Fruit fly (Drosophila melanogaster) whole organism, embryonic: ENCODE measurements around the gene DnaJ-H.

ENCODE experiments used
- Ada2b ChIP-seq: fragments of 200-800 bp; sonication (Bioruptor generic); IDR thresholded peaks from 2 replicates; pipeline ENCODE4 v1.3.6; 2022; ENCODE audit warnings: missing biosample characterization, missing genetic modification characterization
- Atf6 ChIP-seq: fragments of 200-800 bp; sonication (Bioruptor generic); IDR thresholded peaks from 2 replicates; pipeline ENCODE4 v1.3.6; 2022; ENCODE audit warnings: missing biosample characterization, missing genetic modification characterization
- B-H1 ChIP-seq: fragments of 200-800 bp; sonication (Bioruptor generic); IDR thresholded peaks from 3 replicates; pipeline ENCODE4 v1.3.6; 2022; ENCODE audit warnings: missing biosample characterization, missing genetic modification characterization
- Bdp1 ChIP-seq: fragments of 200-800 bp; sonication (Bioruptor generic); optimal IDR thresholded peaks from 3 replicates; lab custom pipeline; 2016; ENCODE audit warnings: missing biosample characterization, missing genetic modification characterization
- CG12391 ChIP-seq: fragments of 200-800 bp; sonication (Bioruptor generic); optimal IDR thresholded peaks from 3 replicates; lab custom pipeline; 2018; ENCODE audit warnings: missing biosample characterization, mild to moderate bottlenecking, missing genetic modification characterization, moderate library complexity
- CG15073 ChIP-seq: fragments of 200-800 bp; sonication (Bioruptor generic); optimal IDR thresholded peaks from 2 replicates; lab custom pipeline; 2016; ENCODE audit warnings: missing biosample characterization, missing genetic modification characterization
- CG15269 ChIP-seq: fragments of 200-800 bp; sonication (Bioruptor generic); optimal IDR thresholded peaks from 2 replicates; lab custom pipeline; 2018; ENCODE audit warnings: missing biosample characterization, mild to moderate bottlenecking, missing genetic modification characterization, moderate library complexity
- CG17328 ChIP-seq: fragments of 200-800 bp; sonication (Bioruptor generic); IDR thresholded peaks from 2 replicates; pipeline ENCODE4 v1.3.6; 2022; ENCODE audit warnings: missing biosample characterization, missing genetic modification characterization
- CG18619 ChIP-seq: fragments of 200-800 bp; sonication (Bioruptor generic); optimal IDR thresholded peaks from 3 replicates; lab custom pipeline; 2017; ENCODE audit warnings: missing biosample characterization, mild to moderate bottlenecking, missing genetic modification characterization
- CG31365 ChIP-seq: fragments of 200-800 bp; sonication (Bioruptor generic); optimal IDR thresholded peaks from 2 replicates; lab custom pipeline; 2018; ENCODE audit warnings: missing biosample characterization, mild to moderate bottlenecking, missing genetic modification characterization
- CG32772 ChIP-seq: fragments of 200-800 bp; sonication (Bioruptor generic); IDR thresholded peaks from 2 replicates; pipeline ENCODE4 v1.3.6; 2022; ENCODE audit warnings: missing biosample characterization, missing genetic modification characterization
- CG4707 ChIP-seq: fragments of 200-800 bp; sonication (Bioruptor generic); optimal IDR thresholded peaks from 2 replicates; lab custom pipeline; 2018; ENCODE audit warnings: missing biosample characterization, mild to moderate bottlenecking, missing genetic modification characterization, moderate library complexity
- CG6175 ChIP-seq: fragments of 200-800 bp; sonication (Bioruptor generic); IDR thresholded peaks from 3 replicates; pipeline ENCODE4 v1.3.6; 2022; ENCODE audit warnings: missing biosample characterization, missing genetic modification characterization
- CG6854 ChIP-seq: fragments of 200-800 bp; sonication (Bioruptor generic); optimal IDR thresholded peaks from 3 replicates; lab custom pipeline; 2017; ENCODE audit warnings: missing biosample characterization, mild to moderate bottlenecking, missing genetic modification characterization
- CG8290 ChIP-seq, 3 experiments: fragments of 200-800 bp; sonication (Bioruptor generic); optimal IDR thresholded peaks; 2 replicates each; lab custom pipeline; 2016 to 2019; ENCODE audit warnings: missing biosample characterization in 3 of 3, missing genetic modification characterization in 3 of 3, mild to moderate bottlenecking in 2 of 3, moderate library complexity in 1 of 3
- CG8478 ChIP-seq: fragments of >200 bp; optimal IDR thresholded peaks from 2 replicates; lab custom pipeline; 2018
- CoRest ChIP-seq: fragments of 200-800 bp; sonication (Bioruptor generic); optimal IDR thresholded peaks from 3 replicates; lab custom pipeline; 2018; ENCODE audit warnings: missing biosample characterization, mild to moderate bottlenecking, missing genetic modification characterization, moderate library complexity
- D ChIP-seq, 2 experiments: fragments of 200-800 bp in 1 of 2; fragments of >200 bp in 1 of 2; sonication (Bioruptor generic) in 1 of 2; optimal IDR thresholded peaks; 2 replicates in 1 of 2; 3 replicates in 1 of 2; lab custom pipeline; 2017; ENCODE audit warnings: mild to moderate bottlenecking in 1 of 2, missing biosample characterization in 1 of 2, missing genetic modification characterization in 1 of 2, missing genetic modification reagents in 1 of 2
- Dad ChIP-seq: fragments of 200-800 bp; sonication (Bioruptor generic); optimal IDR thresholded peaks from 3 replicates; lab custom pipeline; 2016; ENCODE audit warnings: missing biosample characterization, missing genetic modification characterization
- Doc2 ChIP-seq: fragments of 200-800 bp; sonication (Bioruptor generic); IDR thresholded peaks from 2 replicates; pipeline ENCODE4 v1.3.6; 2022; ENCODE audit warnings: missing biosample characterization, missing genetic modification characterization
- Doc3 ChIP-seq: fragments of 200-800 bp; sonication (Bioruptor generic); IDR thresholded peaks from 3 replicates; pipeline ENCODE4 v1.3.6; 2022; ENCODE audit warnings: missing biosample characterization, missing genetic modification characterization; ENCODE audit not compliant: partially characterized antibody
- Fer2 ChIP-seq: fragments of 200-800 bp; sonication (Bioruptor generic); optimal IDR thresholded peaks from 2 replicates; lab custom pipeline; 2018; ENCODE audit warnings: missing biosample characterization, mild to moderate bottlenecking, missing genetic modification characterization, moderate library complexity
- Gsc ChIP-seq: fragments of 200-800 bp; sonication (Bioruptor generic); IDR thresholded peaks from 2 replicates; pipeline ENCODE4 v1.3.6; 2022; ENCODE audit warnings: missing biosample characterization, missing genetic modification characterization
- HmgZ ChIP-seq: fragments of 200-800 bp; sonication (Bioruptor generic); optimal IDR thresholded peaks from 2 replicates; lab custom pipeline; 2018; ENCODE audit warnings: missing biosample characterization, mild to moderate bottlenecking, missing genetic modification characterization
- ac ChIP-seq: fragments of 200-800 bp; sonication (Bioruptor generic); optimal IDR thresholded peaks from 3 replicates; lab custom pipeline; 2017; ENCODE audit warnings: missing biosample characterization, mild to moderate bottlenecking, missing genetic modification characterization
- ara ChIP-seq: fragments of 200-800 bp; sonication (Bioruptor generic); IDR thresholded peaks from 2 replicates; pipeline ENCODE4 v1.3.6; 2022; ENCODE audit warnings: missing biosample characterization, missing genetic modification characterization
- cas ChIP-seq: fragments of 200-800 bp; sonication (Bioruptor generic); IDR thresholded peaks from 2 replicates; pipeline ENCODE4 v1.3.6; 2022; ENCODE audit warnings: missing biosample characterization, missing genetic modification characterization
- caup ChIP-seq: fragments of 200-800 bp; sonication (Bioruptor generic); optimal IDR thresholded peaks from 3 replicates; lab custom pipeline; 2017; ENCODE audit warnings: missing biosample characterization, mild to moderate bottlenecking, missing genetic modification characterization, moderate library complexity; ENCODE audit not compliant: severe bottlenecking
- danr ChIP-seq: fragments of 200-800 bp; sonication (Bioruptor generic); IDR thresholded peaks from 2 replicates; pipeline ENCODE4 v1.3.6; 2022; ENCODE audit warnings: missing biosample characterization, missing genetic modification characterization
- dysf ChIP-seq: fragments of 200-800 bp; sonication (Bioruptor generic); IDR thresholded peaks from 3 replicates; pipeline ENCODE4 v1.3.6; 2022; ENCODE audit warnings: missing biosample characterization, missing genetic modification characterization
- fd64A ChIP-seq: fragments of 200-800 bp; sonication (Bioruptor generic); optimal IDR thresholded peaks from 3 replicates; lab custom pipeline; 2018; ENCODE audit warnings: missing biosample characterization, mild to moderate bottlenecking, missing genetic modification characterization
- fru ChIP-seq: fragments of >200 bp; optimal IDR thresholded peaks from 2 replicates; lab custom pipeline; 2017
- grn ChIP-seq: fragments of 200-800 bp; sonication (Bioruptor generic); optimal IDR thresholded peaks from 3 replicates; lab custom pipeline; 2017; ENCODE audit warnings: missing biosample characterization, missing genetic modification characterization
- her ChIP-seq: fragments of 200-800 bp; sonication (Bioruptor generic); optimal IDR thresholded peaks from 2 replicates; lab custom pipeline; 2016; ENCODE audit warnings: missing biosample characterization, missing genetic modification characterization
- ind ChIP-seq: fragments of 200-800 bp; sonication (Bioruptor generic); optimal IDR thresholded peaks from 3 replicates; lab custom pipeline; 2016; ENCODE audit warnings: missing biosample characterization, missing genetic modification characterization
- kah ChIP-seq: fragments of 200-800 bp; sonication (Bioruptor generic); optimal IDR thresholded peaks from 2 replicates; lab custom pipeline; 2018; ENCODE audit warnings: missing biosample characterization, mild to moderate bottlenecking, missing genetic modification characterization
- nerfin-1 ChIP-seq: fragments of 200-800 bp; sonication (Bioruptor generic); optimal IDR thresholded peaks from 3 replicates; lab custom pipeline; 2019; ENCODE audit warnings: missing biosample characterization, mild to moderate bottlenecking, missing genetic modification characterization, moderate library complexity
- nmo ChIP-seq: fragments of 200-800 bp; sonication (Bioruptor generic); optimal IDR thresholded peaks from 2 replicates; lab custom pipeline; 2018; ENCODE audit warnings: missing biosample characterization, mild to moderate bottlenecking, missing genetic modification characterization, moderate library complexity
- phol ChIP-seq: fragments of 200-800 bp; sonication (Bioruptor generic); optimal IDR thresholded peaks from 3 replicates; lab custom pipeline; 2018; ENCODE audit warnings: missing biosample characterization, mild to moderate bottlenecking, missing genetic modification characterization, moderate library complexity
- prd ChIP-seq, 3 experiments: fragments of >200 bp in 2 of 3; fragments of 200-800 bp in 1 of 3; sonication (Bioruptor generic) in 1 of 3; optimal IDR thresholded peaks in 2 of 3; IDR thresholded peaks in 1 of 3; 2 replicates in 2 of 3; 3 replicates in 1 of 3; pipeline versions ENCODE4 v1.3.6 to Lab custom; 2017 to 2022; ENCODE audit warnings: missing biosample characterization in 1 of 3, missing genetic modification characterization in 1 of 3
- repo ChIP-seq: fragments of 200-800 bp; sonication (Bioruptor generic); optimal IDR thresholded peaks from 2 replicates; lab custom pipeline; 2016; ENCODE audit warnings: missing biosample characterization, missing genetic modification characterization
- row ChIP-seq: fragments of 200-800 bp; sonication (Bioruptor generic); IDR thresholded peaks from 3 replicates; pipeline ENCODE4 v1.3.6; 2022; ENCODE audit warnings: missing biosample characterization, missing genetic modification characterization
- sc ChIP-seq, 3 experiments: fragments of >200 bp in 2 of 3; fragments of 200-800 bp in 1 of 3; sonication (Bioruptor generic) in 1 of 3; optimal IDR thresholded peaks; 2 replicates in 2 of 3; 3 replicates in 1 of 3; lab custom pipeline; 2017; ENCODE audit warnings: mild to moderate bottlenecking in 1 of 3, missing biosample characterization in 1 of 3, missing genetic modification characterization in 1 of 3, missing genetic modification reagents in 1 of 3
- scrt ChIP-seq: fragments of 200-800 bp; sonication (Bioruptor generic); optimal IDR thresholded peaks from 2 replicates; lab custom pipeline; 2018; ENCODE audit warnings: missing biosample characterization, mild to moderate bottlenecking, missing genetic modification characterization, moderate library complexity
- sens ChIP-seq: fragments of 200-800 bp; sonication (Bioruptor generic); peaks from one replicate; lab custom pipeline; 2016; ENCODE audit warnings: missing biosample characterization, missing genetic modification characterization
- shn ChIP-seq: fragments of 200-800 bp; sonication (Bioruptor generic); optimal IDR thresholded peaks from 3 replicates; lab custom pipeline; 2016; ENCODE audit warnings: missing biosample characterization, missing genetic modification characterization
- sob ChIP-seq: fragments of 200-800 bp; sonication (Bioruptor generic); IDR thresholded peaks from 2 replicates; pipeline ENCODE4 v1.3.6; 2022; ENCODE audit warnings: missing biosample characterization, missing genetic modification characterization
- usp ChIP-seq: fragments of >200 bp; optimal IDR thresholded peaks from 2 replicates; lab custom pipeline; 2017; ENCODE audit warnings: missing biosample characterization, missing genetic modification characterization
- zen2 ChIP-seq: fragments of 200-800 bp; sonication (Bioruptor generic); IDR thresholded peaks from 3 replicates; pipeline ENCODE4 v1.3.6; 2022; ENCODE audit warnings: missing biosample characterization, missing genetic modification characterization; ENCODE audit not compliant: partially characterized antibody

Gene DnaJ-H

dm6 chr2L:13145035-13145683 lies 20.7 kb downstream of the DnaJ-H start (continued):
- TF ChIP-seq shn (GFP tag; lab: Kevin White, UChicago) (peak; percentile 26), sc (optimal IDR thresholded peaks at IDR 0.05; lab: Kevin White, UChicago) (no peak), sc (GFP tag; optimal IDR thresholded peaks at IDR 0.05; lab: Kevin White, UChicago) (no peak), CG15269 (tag; lab: Kevin White, UChicago) (peak; percentile 84), CoRest (tag; lab: Kevin White, UChicago) (peak; percentile 87), CG18619 (GFP tag; lab: Kevin White, UChicago) (peak; percentile 68), sens (GFP tag; lab: Kevin White, UChicago) (peak; percentile 81), Atf6 (GFP tag; lab: Robert Waterston, UW) (peak; percentile 85), Bdp1 (GFP tag; lab: Kevin White, UChicago) (no peak), CG6175 (GFP tag; lab: Robert Waterston, UW) (0 out of 3 replicates have a peak, but pooled peaks have one; percentile 55), CG17328 (GFP tag; lab: Robert Waterston, UW) (peak; percentile 38; the same call in 1 of the 2 replicates), ind (GFP tag; lab: Kevin White, UChicago) (peak; percentile 83), fru (no peak), CG31365 (tag; lab: Kevin White, UChicago) (no peak), Gsc (GFP tag; lab: Robert Waterston, UW) (no peak), CG32772 (GFP tag; lab: Robert Waterston, UW) (peak; percentile 47), CG15073 (GFP tag; lab: Kevin White, UChicago) (no peak), CG12391 (tag; lab: Kevin White, UChicago) (no peak), CG4707 (GFP tag; lab: Kevin White, UChicago) (no peak), scrt (GFP tag; lab: Kevin White, UChicago) (peak; percentile 71), dysf (GFP tag; lab: Robert Waterston, UW) (peak; percentile 93), her (GFP tag; lab: Kevin White, UChicago) (peak; percentile 84), B-H1 (GFP tag; lab: Robert Waterston, UW) (peak; percentile 50; the same call in 1 of the 3 replicates), nmo (GFP tag; lab: Kevin White, UChicago) (peak; percentile 78), CG6854 (GFP tag; lab: Kevin White, UChicago) (peak; percentile 76), Doc3 (GFP tag; lab: Robert Waterston, UW) (no peak), Fer2 (tag; lab: Kevin White, UChicago) (peak; percentile 58), CG8290 (GFP tag; optimal IDR thresholded peaks at IDR 0.05; lab: Kevin White, UChicago) (no peak), CG8290 (tag; optimal IDR thresholded peaks at IDR 0.05; lab: Kevin White, UChicago) (peak in 1 of 2 experiments; percentile 42), ac (GFP tag; lab: Kevin White, UChicago) (no peak), grn (GFP tag; lab: Kevin White, UChicago) (no peak), usp (GFP tag; lab: Kevin White, UChicago) (no peak), prd (optimal IDR thresholded peaks at IDR 0.05; lab: Kevin White, UChicago) (no peak), prd (GFP tag; IDR thresholded peaks at IDR 0.05; lab: Robert Waterston, UW) (peak; percentile 82), CG8478 (lab: Kevin White, UChicago) (no peak), Dad (GFP tag; lab: Kevin White, UChicago) (peak; percentile 59), caup (peak; percentile 78), danr (GFP tag; lab: Robert Waterston, UW) (peak; percentile 66), cas (GFP tag; lab: Robert Waterston, UW) (peak; percentile 45; the same call in 1 of the 2 replicates), sob (GFP tag; lab: Robert Waterston, UW) (peak; percentile 88), ara (GFP tag; lab: Robert Waterston, UW) (no peak), Ada2b (peak; percentile 81), nerfin-1 (tag; lab: Kevin White, UChicago) (no peak), D (optimal IDR thresholded peaks at IDR 0.05; lab: Kevin White, UChicago) (no peak), D (GFP tag; optimal IDR thresholded peaks at IDR 0.05; lab: Kevin White, UChicago) (no peak), Doc2 (GFP tag; lab: Robert Waterston, UW) (peak; percentile 47; the same call in 1 of the 2 replicates), row (GFP tag; lab: Robert Waterston, UW) (peak; percentile 88), zen2 (GFP tag; lab: Robert Waterston, UW) (no peak), kah (GFP tag; lab: Kevin White, UChicago) (no peak), repo (peak; percentile 46), fd64A (GFP tag; lab: Kevin White, UChicago) (no peak), HmgZ (tag; lab: Kevin White, UChicago) (peak; percentile 54), phol (tag; lab: Kevin White, UChicago) (peak; percentile 72)
